Worm (Caenorhabditis elegans): ENCODE results near the gene grl-22.

DNA sequence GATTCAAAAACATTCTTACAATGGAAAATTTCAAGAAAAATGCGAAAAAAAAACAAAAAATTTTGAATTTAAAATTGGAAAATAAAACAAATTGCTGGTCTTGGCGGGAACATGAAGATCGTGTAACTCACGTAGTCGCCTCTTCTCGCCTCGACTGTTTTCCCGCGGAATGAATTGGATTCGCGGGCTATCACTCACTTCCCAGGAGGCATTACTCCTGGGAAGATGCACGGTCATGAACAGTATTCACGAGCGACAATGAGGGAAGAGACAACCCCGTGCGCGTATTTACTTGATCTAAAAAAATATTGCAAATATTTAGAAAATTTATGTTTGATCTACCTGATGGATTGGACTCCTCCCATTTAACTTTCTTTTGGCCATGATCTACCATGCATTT, 7.5 kb downstream of the grl-22 start:
- TF ChIP-seq rcor-1 (GFP tag; IDR thresholded peaks at IDR 0.05) (no peak), tlf-1 (GFP tag; optimal IDR thresholded peaks at IDR 0.05) (no peak), egl-18 (GFP tag; IDR thresholded peaks at IDR 0.05) (no peak)

All from whole organism, young adult.